Fruit fly (Drosophila melanogaster) whole organism, adult: ENCODE measurements around the gene CG4364.
A peak's percentile ranks its signal among the peaks of the same experiment; 100 is the strongest.

ENCODE experiments used
- CG11617 ChIP-seq: fragments of 200-800 bp; sonication (Bioruptor generic); optimal IDR thresholded peaks from 2 replicates; lab custom pipeline; 2017; ENCODE audit warnings: mild to moderate bottlenecking, missing biosample characterization, missing genetic modification reagents, missing genetic modification characterization
- CG12768 ChIP-seq: fragments of 200-800 bp; sonication (Bioruptor generic); optimal IDR thresholded peaks from 2 replicates; lab custom pipeline; 2017; ENCODE audit warnings: missing biosample characterization, missing genetic modification characterization, mild to moderate bottlenecking, moderate library complexity, missing genetic modification reagents
- CG14711 ChIP-seq: fragments of 200-800 bp; sonication (Bioruptor generic); optimal IDR thresholded peaks from 2 replicates; lab custom pipeline; 2018; ENCODE audit warnings: missing biosample characterization, mild to moderate bottlenecking, missing genetic modification characterization, moderate library complexity
- CG1620 ChIP-seq: fragments of 200-800 bp; sonication (Bioruptor generic); optimal IDR thresholded peaks from 2 replicates; lab custom pipeline; 2016; ENCODE audit warnings: missing biosample characterization, missing genetic modification characterization
- CG33017 ChIP-seq: fragments of 200-800 bp; sonication (Bioruptor generic); optimal IDR thresholded peaks from 2 replicates; lab custom pipeline; 2018; ENCODE audit warnings: missing biosample characterization, mild to moderate bottlenecking, missing genetic modification characterization, moderate library complexity
- CG5204 ChIP-seq: fragments of 200-800 bp; sonication (Bioruptor generic); optimal IDR thresholded peaks from 2 replicates; lab custom pipeline; 2016; ENCODE audit warnings: missing biosample characterization, missing genetic modification characterization
- CG7045 ChIP-seq: fragments of 200-800 bp; sonication (Bioruptor generic); optimal IDR thresholded peaks from 2 replicates; lab custom pipeline; 2017; ENCODE audit warnings: missing biosample characterization, mild to moderate bottlenecking, missing genetic modification characterization
- CG7101 ChIP-seq: fragments of 200-800 bp; sonication (Bioruptor generic); optimal IDR thresholded peaks from 2 replicates; lab custom pipeline; 2018; ENCODE audit warnings: missing biosample characterization, mild to moderate bottlenecking, missing genetic modification characterization, moderate library complexity
- Clk ChIP-seq: fragments of 200-800 bp; sonication (Bioruptor generic); optimal IDR thresholded peaks from 2 replicates; lab custom pipeline; 2017; ENCODE audit warnings: missing biosample characterization, missing genetic modification characterization
- Crg-1 ChIP-seq: fragments of 200-800 bp; sonication (Bioruptor generic); optimal IDR thresholded peaks from 2 replicates; lab custom pipeline; 2016; ENCODE audit warnings: missing biosample characterization, missing genetic modification characterization
- Hr96 ChIP-seq: fragments of 200-800 bp; sonication (Bioruptor generic); optimal IDR thresholded peaks from 2 replicates; lab custom pipeline; 2016; ENCODE audit warnings: missing biosample characterization, missing genetic modification characterization
- Mnt ChIP-seq: fragments of 200-800 bp; sonication (Bioruptor generic); optimal IDR thresholded peaks from 2 replicates; lab custom pipeline; 2016; ENCODE audit warnings: missing biosample characterization, mild to moderate bottlenecking, missing genetic modification characterization
- bab1 ChIP-seq: fragments of 200-800 bp; sonication (Bioruptor generic); optimal IDR thresholded peaks from 3 replicates; lab custom pipeline; 2019; ENCODE audit warnings: missing biosample characterization, mild to moderate bottlenecking, missing genetic modification characterization, moderate library complexity
- cic ChIP-seq: fragments of 200-800 bp; sonication (Bioruptor generic); optimal IDR thresholded peaks from 2 replicates; lab custom pipeline; 2017; ENCODE audit warnings: missing biosample characterization, mild to moderate bottlenecking, missing genetic modification characterization, moderate library complexity
- cnc ChIP-seq, 2 experiments: fragments of >200 bp; optimal IDR thresholded peaks; 2 replicates each; lab custom pipeline; 2017
- kay ChIP-seq: fragments of 200-800 bp; sonication (Bioruptor generic); peaks from one replicate; lab custom pipeline; 2016; ENCODE audit warnings: missing biosample characterization, missing genetic modification characterization, borderline replicate concordance
- ovo ChIP-seq: fragments of 200-800 bp; sonication (Bioruptor generic); optimal IDR thresholded peaks from 2 replicates; lab custom pipeline; 2016; ENCODE audit warnings: missing biosample characterization, missing genetic modification characterization
- pad ChIP-seq: fragments of 200-800 bp; sonication (Bioruptor generic); optimal IDR thresholded peaks from 3 replicates; lab custom pipeline; 2017; ENCODE audit warnings: missing biosample characterization, missing genetic modification characterization, mild to moderate bottlenecking, moderate library complexity, missing genetic modification reagents
- tj ChIP-seq: fragments of 200-800 bp; sonication (Bioruptor generic); optimal IDR thresholded peaks from 3 replicates; lab custom pipeline; 2017; ENCODE audit warnings: missing biosample characterization, mild to moderate bottlenecking, missing genetic modification characterization, moderate library complexity
- toe ChIP-seq: fragments of 200-800 bp; sonication (Bioruptor generic); optimal IDR thresholded peaks from 2 replicates; lab custom pipeline; 2016; ENCODE audit warnings: missing biosample characterization, missing genetic modification characterization

Gene CG4364

dm6 chr2L:9692364-9693348, 18.4 kb downstream of the CG4364 start:
- TF ChIP-seq Clk (GFP tag; lab: Kevin White, UChicago) (no peak), pad (no peak), CG33017 (tag; lab: Kevin White, UChicago) (peak; percentile 49), cnc (optimal IDR thresholded peaks at IDR 0.05; lab: Kevin White, UChicago) (no peak), CG7101 (tag; lab: Kevin White, UChicago) (peak; percentile 37), CG14711 (peak; percentile 48), CG7045 (GFP tag; lab: Kevin White, UChicago) (no peak), kay (no peak), CG12768 (GFP tag; lab: Kevin White, UChicago) (no peak), tj (GFP tag; lab: Kevin White, UChicago) (peak; percentile 46), bab1 (GFP tag; lab: Kevin White, UChicago) (peak; percentile 18)

dm6 chr2L:9691230-9691629, 19.8 kb downstream of the CG4364 start:
- no peak for TF ChIP-seq CG1620 (GFP tag; lab: Kevin White, UChicago)
- no peak for TF ChIP-seq tj (GFP tag; lab: Kevin White, UChicago)
- TF ChIP-seq Clk (GFP tag; lab: Kevin White, UChicago): no peak
- no peak for TF ChIP-seq Mnt (GFP tag; lab: Kevin White, UChicago)
- TF ChIP-seq kay: peak; percentile 70
- TF ChIP-seq toe (GFP tag; lab: Kevin White, UChicago): no peak
- TF ChIP-seq cic (GFP tag; lab: Kevin White, UChicago): peak; percentile 64

- TF ChIP-seq cic (GFP tag; lab: Kevin White, UChicago): peak; percentile 16
- no peak for TF ChIP-seq Clk (GFP tag; lab: Kevin White, UChicago)
- no peak for TF ChIP-seq tj (GFP tag; lab: Kevin White, UChicago)
- peak; percentile 89 for TF ChIP-seq kay
These were observed 20.4 kb downstream of the CG4364 start for dm6 chr2L:9690550-9691197.

dm6 chr2L:9685993-9686392, 25.1 kb downstream of the CG4364 start:
- TF ChIP-seq CG7101 (tag; lab: Kevin White, UChicago) (no peak), CG12768 (GFP tag; lab: Kevin White, UChicago) (peak; percentile 13)

dm6 chr2L:9685184-9685583, 25.9 kb downstream of the CG4364 start:
- no peak for TF ChIP-seq tj (GFP tag; lab: Kevin White, UChicago)

dm6 chr2L:9684108-9684507, 27.0 kb downstream of the CG4364 start:
- no peak for TF ChIP-seq toe (GFP tag; lab: Kevin White, UChicago)
- TF ChIP-seq tj (GFP tag; lab: Kevin White, UChicago): peak; percentile 58

dm6 chr2L:9679789-9680188, 31.3 kb downstream of the CG4364 start:
- TF ChIP-seq CG5204 (no peak), CG7045 (GFP tag; lab: Kevin White, UChicago) (no peak), cic (GFP tag; lab: Kevin White, UChicago) (no peak), bab1 (GFP tag; lab: Kevin White, UChicago) (no peak), CG1620 (GFP tag; lab: Kevin White, UChicago) (no peak), Hr96 (GFP tag; lab: Kevin White, UChicago) (no peak), tj (GFP tag; lab: Kevin White, UChicago) (no peak), cnc (optimal IDR thresholded peaks at IDR 0.05; lab: Kevin White, UChicago) (no peak), CG12768 (GFP tag; lab: Kevin White, UChicago) (no peak), CG14711 (no peak), Crg-1 (no peak)

dm6 chr2L:9677101-9677500, 34.0 kb downstream of the CG4364 start:
- TF ChIP-seq bab1 (GFP tag; lab: Kevin White, UChicago): no peak
- TF ChIP-seq toe (GFP tag; lab: Kevin White, UChicago): no peak
- TF ChIP-seq ovo (GFP tag; lab: Kevin White, UChicago): no peak
- TF ChIP-seq Clk (GFP tag; lab: Kevin White, UChicago): no peak
- no peak for TF ChIP-seq CG11617
